Fruit fly (Drosophila melanogaster) whole organism, embryonic: ENCODE measurements around the gene ppk24.

Experiments
- BEAF-32 ChIP-seq: fragments of 200-800 bp; sonication (Bioruptor generic); optimal IDR thresholded peaks from 3 replicates; lab custom pipeline; 2017; ENCODE audit warnings: missing biosample characterization, missing genetic modification characterization, mild to moderate bottlenecking, moderate library complexity, missing genetic modification reagents
- CG1024 ChIP-seq: fragments of 200-800 bp; sonication (Bioruptor generic); IDR thresholded peaks from 2 replicates; pipeline ENCODE4 v1.3.6; 2022; ENCODE audit warnings: missing biosample characterization, missing genetic modification characterization
- CG10462 ChIP-seq: fragments of 200-800 bp; sonication (Bioruptor generic); optimal IDR thresholded peaks from 2 replicates; lab custom pipeline; 2016; ENCODE audit warnings: missing biosample characterization, missing genetic modification characterization
- CG12155 ChIP-seq: fragments of 200-800 bp; sonication (Bioruptor generic); optimal IDR thresholded peaks from 3 replicates; lab custom pipeline; 2016; ENCODE audit warnings: missing biosample characterization, missing genetic modification characterization
- CG1233 ChIP-seq: fragments of 200-800 bp; sonication (Bioruptor generic); optimal IDR thresholded peaks from 4 replicates; lab custom pipeline; 2018; ENCODE audit warnings: missing biosample characterization, mild to moderate bottlenecking, missing genetic modification characterization
- CG16813 ChIP-seq: fragments of 200-800 bp; sonication (Bioruptor generic); IDR thresholded peaks from 3 replicates; pipeline ENCODE4 v1.3.6; 2022; ENCODE audit warnings: missing biosample characterization, missing genetic modification characterization; ENCODE audit not compliant: partially characterized antibody
- CG1832 ChIP-seq: fragments of 200-800 bp; sonication (Bioruptor generic); optimal IDR thresholded peaks from 2 replicates; lab custom pipeline; 2017; ENCODE audit warnings: missing biosample characterization, mild to moderate bottlenecking, missing genetic modification characterization, inconsistent platforms
- CG31388 ChIP-seq: fragments of 200-800 bp; sonication (Bioruptor generic); optimal IDR thresholded peaks from 2 replicates; lab custom pipeline; 2016; ENCODE audit warnings: missing biosample characterization, missing genetic modification characterization
- CG31441 ChIP-seq: fragments of 200-800 bp; sonication (Bioruptor generic); IDR thresholded peaks from 2 replicates; pipeline ENCODE4 v1.3.6; 2022; ENCODE audit warnings: missing biosample characterization, missing genetic modification characterization
- CG4282 ChIP-seq: fragments of 200-800 bp; sonication (Bioruptor generic); optimal IDR thresholded peaks from 2 replicates; lab custom pipeline; 2016; ENCODE audit warnings: missing biosample characterization, missing genetic modification characterization
- CG4617 ChIP-seq: fragments of 200-800 bp; sonication (Bioruptor generic); optimal IDR thresholded peaks from 3 replicates; lab custom pipeline; 2016; ENCODE audit warnings: missing biosample characterization, missing genetic modification characterization, borderline replicate concordance
- CG7963 ChIP-seq: fragments of 200-800 bp; sonication (Bioruptor generic); IDR thresholded peaks from 3 replicates; pipeline ENCODE4 v1.3.6; 2022; ENCODE audit warnings: missing biosample characterization, missing genetic modification characterization; ENCODE audit not compliant: partially characterized antibody
- CG8281 ChIP-seq: fragments of 200-800 bp; sonication (Bioruptor generic); optimal IDR thresholded peaks from 2 replicates; lab custom pipeline; 2018; ENCODE audit warnings: missing biosample characterization, mild to moderate bottlenecking, missing genetic modification characterization, moderate library complexity
- CG8290 ChIP-seq, 3 experiments: fragments of 200-800 bp; sonication (Bioruptor generic); optimal IDR thresholded peaks; 2 replicates each; lab custom pipeline; 2016 to 2019; ENCODE audit warnings: missing biosample characterization in 3 of 3, missing genetic modification characterization in 3 of 3, mild to moderate bottlenecking in 2 of 3, moderate library complexity in 1 of 3
- CG8765 ChIP-seq: fragments of 200-800 bp; sonication (Bioruptor generic); IDR thresholded peaks from 2 replicates; pipeline ENCODE4 v1.3.6; 2022; ENCODE audit warnings: missing biosample characterization, missing genetic modification characterization
- CG9437 ChIP-seq: fragments of 200-800 bp; sonication (Bioruptor generic); optimal IDR thresholded peaks from 2 replicates; lab custom pipeline; 2018; ENCODE audit warnings: missing biosample characterization, mild to moderate bottlenecking, missing genetic modification characterization
- CoRest ChIP-seq: fragments of 200-800 bp; sonication (Bioruptor generic); optimal IDR thresholded peaks from 3 replicates; lab custom pipeline; 2018; ENCODE audit warnings: missing biosample characterization, mild to moderate bottlenecking, missing genetic modification characterization, moderate library complexity
- Dref ChIP-seq: fragments of 200-800 bp; sonication (Bioruptor generic); IDR thresholded peaks from 2 replicates; pipeline ENCODE4 v1.3.6; 2022; ENCODE audit warnings: missing biosample characterization, missing genetic modification characterization
- Drgx ChIP-seq: fragments of 200-800 bp; sonication (Bioruptor generic); IDR thresholded peaks from 2 replicates; pipeline ENCODE4 v1.3.6; 2022; ENCODE audit warnings: missing biosample characterization, missing genetic modification characterization
- Eip74EF ChIP-seq, 2 experiments: fragments of 200-800 bp in 1 of 2; fragments of >200 bp in 1 of 2; sonication (Bioruptor generic) in 1 of 2; optimal IDR thresholded peaks; 2 replicates each; lab custom pipeline; 2017 to 2019; ENCODE audit warnings: missing biosample characterization in 2 of 2, missing genetic modification characterization in 2 of 2, mild to moderate bottlenecking in 1 of 2, moderate library complexity in 1 of 2
- Elba2 ChIP-seq: fragments of 200-800 bp; sonication (Bioruptor generic); optimal IDR thresholded peaks from 3 replicates; lab custom pipeline; 2016; ENCODE audit warnings: missing biosample characterization, missing genetic modification characterization
- Gsc ChIP-seq: fragments of 200-800 bp; sonication (Bioruptor generic); IDR thresholded peaks from 2 replicates; pipeline ENCODE4 v1.3.6; 2022; ENCODE audit warnings: missing biosample characterization, missing genetic modification characterization
- Gug ChIP-seq: fragments of 200-800 bp; sonication (Bioruptor generic); IDR thresholded peaks from 4 replicates; pipeline ENCODE4 v1.3.6; 2022; ENCODE audit warnings: missing biosample characterization, missing genetic modification characterization
- Med ChIP-seq: fragments of 200-800 bp; sonication (Bioruptor generic); peaks from one replicate; lab custom pipeline; 2016; ENCODE audit warnings: missing biosample characterization, missing genetic modification characterization, mild to moderate bottlenecking, inconsistent platforms, moderate library complexity
- Oaz ChIP-seq: fragments of 200-800 bp; sonication (Bioruptor generic); IDR thresholded peaks from 2 replicates; pipeline ENCODE4 v1.3.6; 2022; ENCODE audit warnings: missing biosample characterization, missing genetic modification characterization
- PHDP ChIP-seq: fragments of 200-800 bp; sonication (Bioruptor generic); optimal IDR thresholded peaks from 3 replicates; lab custom pipeline; 2018; ENCODE audit warnings: missing biosample characterization, mild to moderate bottlenecking, missing genetic modification characterization, moderate library complexity
- Ptx1 ChIP-seq: fragments of 200-800 bp; sonication (Bioruptor generic); IDR thresholded peaks from 2 replicates; pipeline ENCODE4 v1.3.6; 2022; ENCODE audit warnings: missing biosample characterization, missing genetic modification characterization
- Sox102F ChIP-seq: fragments of 200-800 bp; sonication (Bioruptor generic); optimal IDR thresholded peaks from 2 replicates; lab custom pipeline; 2018; ENCODE audit warnings: missing biosample characterization, mild to moderate bottlenecking, missing genetic modification characterization, moderate library complexity
- eyg ChIP-seq: fragments of 200-800 bp; sonication (Bioruptor generic); optimal IDR thresholded peaks from 3 replicates; lab custom pipeline; 2016; ENCODE audit warnings: missing biosample characterization, missing genetic modification characterization
- gce ChIP-seq: fragments of 200-800 bp; sonication (Bioruptor generic); IDR thresholded peaks from 3 replicates; pipeline ENCODE4 v1.3.6; 2022; ENCODE audit warnings: missing biosample characterization, missing genetic modification characterization
- gcm ChIP-seq: fragments of 200-800 bp; sonication (Bioruptor generic); optimal IDR thresholded peaks from 2 replicates; lab custom pipeline; 2019; ENCODE audit warnings: missing biosample characterization, mild to moderate bottlenecking, missing genetic modification characterization, moderate library complexity
- gfzf ChIP-seq: fragments of 200-800 bp; sonication (Bioruptor generic); optimal IDR thresholded peaks from 2 replicates; lab custom pipeline; 2016; ENCODE audit warnings: missing biosample characterization, mild to moderate bottlenecking, missing genetic modification characterization, moderate library complexity
- insv ChIP-seq, 2 experiments: fragments of 200-800 bp; sonication (Bioruptor generic); optimal IDR thresholded peaks; 3 replicates each; lab custom pipeline; 2016 to 2018; ENCODE audit warnings: missing biosample characterization in 2 of 2, missing genetic modification characterization in 2 of 2
- inv ChIP-seq: fragments of 200-800 bp; sonication (Bioruptor generic); IDR thresholded peaks from 2 replicates; pipeline ENCODE4 v1.3.6; 2022; ENCODE audit warnings: missing biosample characterization, missing genetic modification characterization; ENCODE audit not compliant: partially characterized antibody
- klu ChIP-seq: fragments of 200-800 bp; sonication (Bioruptor generic); IDR thresholded peaks from 2 replicates; pipeline ENCODE4 v1.3.6; 2022; ENCODE audit warnings: missing biosample characterization, missing genetic modification characterization
- lov ChIP-seq, 2 experiments: fragments of 200-800 bp in 1 of 2; fragments of >200 bp in 1 of 2; sonication (Bioruptor generic) in 1 of 2; IDR thresholded peaks in 1 of 2; optimal IDR thresholded peaks in 1 of 2; 2 replicates in 1 of 2; 3 replicates in 1 of 2; pipeline versions ENCODE4 v1.3.6 to Lab custom; 2017 to 2022; ENCODE audit warnings: missing biosample characterization in 1 of 2, missing genetic modification characterization in 1 of 2
- pho ChIP-seq: fragments of 200-800 bp; sonication (Bioruptor generic); optimal IDR thresholded peaks from 2 replicates; lab custom pipeline; 2016; ENCODE audit warnings: missing biosample characterization, missing genetic modification characterization
- salm ChIP-seq: fragments of 200-800 bp; sonication (Bioruptor generic); optimal IDR thresholded peaks from 2 replicates; lab custom pipeline; 2018; ENCODE audit warnings: missing biosample characterization, mild to moderate bottlenecking, missing genetic modification characterization
- sc ChIP-seq, 3 experiments: fragments of >200 bp in 2 of 3; fragments of 200-800 bp in 1 of 3; sonication (Bioruptor generic) in 1 of 3; optimal IDR thresholded peaks; 2 replicates in 2 of 3; 3 replicates in 1 of 3; lab custom pipeline; 2017; ENCODE audit warnings: mild to moderate bottlenecking in 1 of 3, missing biosample characterization in 1 of 3, missing genetic modification characterization in 1 of 3, missing genetic modification reagents in 1 of 3
- scrt ChIP-seq: fragments of 200-800 bp; sonication (Bioruptor generic); optimal IDR thresholded peaks from 2 replicates; lab custom pipeline; 2018; ENCODE audit warnings: missing biosample characterization, mild to moderate bottlenecking, missing genetic modification characterization, moderate library complexity
- sd ChIP-seq: fragments of 200-800 bp; sonication (Bioruptor generic); optimal IDR thresholded peaks from 3 replicates; lab custom pipeline; 2018; ENCODE audit warnings: missing biosample characterization, mild to moderate bottlenecking, missing genetic modification characterization, moderate library complexity
- seq ChIP-seq: fragments of 200-800 bp; sonication (Bioruptor generic); IDR thresholded peaks from 2 replicates; pipeline ENCODE4 v1.3.6; 2022; ENCODE audit warnings: missing biosample characterization, missing genetic modification characterization
- sim ChIP-seq: fragments of 200-800 bp; sonication (Bioruptor generic); IDR thresholded peaks from 2 replicates; pipeline ENCODE4 v1.3.6; 2022; ENCODE audit warnings: missing biosample characterization, missing genetic modification characterization
- slp2 ChIP-seq: fragments of 200-800 bp; sonication (Bioruptor generic); optimal IDR thresholded peaks from 2 replicates; lab custom pipeline; 2016; ENCODE audit warnings: missing biosample characterization, missing genetic modification characterization
- sob ChIP-seq: fragments of 200-800 bp; sonication (Bioruptor generic); IDR thresholded peaks from 2 replicates; pipeline ENCODE4 v1.3.6; 2022; ENCODE audit warnings: missing biosample characterization, missing genetic modification characterization
- ttk ChIP-seq: fragments of 200-800 bp; sonication (Bioruptor generic); IDR thresholded peaks from 2 replicates; pipeline ENCODE4 v2.1.2; 2022; ENCODE audit warnings: missing biosample characterization, missing genetic modification characterization
- vvl ChIP-seq: fragments of 200-800 bp; sonication (Bioruptor generic); IDR thresholded peaks from 2 replicates; pipeline ENCODE4 v1.3.6; 2022; ENCODE audit warnings: missing biosample characterization, missing genetic modification characterization
- yki ChIP-seq: fragments of >200 bp; optimal IDR thresholded peaks from 3 replicates; lab custom pipeline; 2018

ppk24 gene

dm6 chr3R:31308855-31309646, 43.5 kb downstream of the ppk24 start (continued):
- TF ChIP-seq sd (tag; lab: Kevin White, UChicago) (no peak), CG1024 (no peak), CG31388 (GFP tag; lab: Kevin White, UChicago) (no peak), gfzf (GFP tag; lab: Kevin White, UChicago) (no peak), Ptx1 (GFP tag; lab: Robert Waterston, UW) (no peak), gce (GFP tag; lab: Robert Waterston, UW) (no peak), CG4617 (no peak), CG12155 (GFP tag; lab: Kevin White, UChicago) (no peak), CG4282 (GFP tag; lab: Kevin White, UChicago) (no peak), pho (no peak), CG1233 (no peak), CG31441 (peak; percentile 45; the same call in 1 of the 2 replicates), seq (peak; percentile 39; the same call in 1 of the 2 replicates), Med (GFP tag; lab: Kevin White, UChicago) (peak; percentile 4), BEAF-32 (GFP tag; lab: Kevin White, UChicago) (no peak), CG8765 (GFP tag; lab: Robert Waterston, UW) (no peak), Gsc (GFP tag; lab: Robert Waterston, UW) (no peak), vvl (GFP tag; lab: Robert Waterston, UW) (peak; percentile 57), sim (no peak), sob (GFP tag; lab: Robert Waterston, UW) (no peak), Sox102F (GFP tag; lab: Kevin White, UChicago) (peak; percentile 30), Gug (GFP tag; lab: Robert Waterston, UW) (no peak), PHDP (peak; percentile 59), Eip74EF (GFP tag; optimal IDR thresholded peaks at IDR 0.05; lab: Kevin White, UChicago) (no peak), scrt (GFP tag; lab: Kevin White, UChicago) (no peak), insv (GFP tag; optimal IDR thresholded peaks at IDR 0.05; lab: Kevin White, UChicago) (no peak), CG7963 (GFP tag; lab: Robert Waterston, UW) (no peak), lov (optimal IDR thresholded peaks at IDR 0.05; lab: Kevin White, UChicago) (no peak), lov (GFP tag; IDR thresholded peaks at IDR 0.05; lab: Robert Waterston, UW) (peak; percentile 72; the same call in 1 of the 3 replicates), gcm (GFP tag; lab: Kevin White, UChicago) (peak; percentile 18), CG8290 (GFP tag; optimal IDR thresholded peaks at IDR 0.05; lab: Kevin White, UChicago) (no peak), CG8290 (tag; optimal IDR thresholded peaks at IDR 0.05; lab: Kevin White, UChicago) (peak in 1 of 2 experiments; percentile 48), CoRest (peak; percentile 38), inv (GFP tag; lab: Robert Waterston, UW) (no peak), yki (lab: Kevin White, UChicago) (no peak), salm (peak; percentile 8), CG9437 (GFP tag; lab: Kevin White, UChicago) (no peak), eyg (GFP tag; lab: Kevin White, UChicago) (no peak), CG8281 (tag; lab: Kevin White, UChicago) (no peak), CG1832 (GFP tag; lab: Kevin White, UChicago) (no peak), slp2 (no peak), Elba2 (GFP tag; lab: Kevin White, UChicago) (no peak), ttk (GFP tag; lab: Robert Waterston, UW) (no peak), Oaz (no peak), Drgx (GFP tag; lab: Robert Waterston, UW) (no peak), CG16813 (GFP tag; lab: Robert Waterston, UW) (no peak), klu (no peak), CG10462 (GFP tag; lab: Kevin White, UChicago) (no peak), sc (optimal IDR thresholded peaks at IDR 0.05; lab: Kevin White, UChicago) (no peak), sc (GFP tag; optimal IDR thresholded peaks at IDR 0.05; lab: Kevin White, UChicago) (peak; percentile 60), Dref (GFP tag; lab: Robert Waterston, UW) (no peak)
